Worm (Caenorhabditis elegans): ENCODE measurements around the gene ZC412.3.

Gene ZC412.3

DNA sequence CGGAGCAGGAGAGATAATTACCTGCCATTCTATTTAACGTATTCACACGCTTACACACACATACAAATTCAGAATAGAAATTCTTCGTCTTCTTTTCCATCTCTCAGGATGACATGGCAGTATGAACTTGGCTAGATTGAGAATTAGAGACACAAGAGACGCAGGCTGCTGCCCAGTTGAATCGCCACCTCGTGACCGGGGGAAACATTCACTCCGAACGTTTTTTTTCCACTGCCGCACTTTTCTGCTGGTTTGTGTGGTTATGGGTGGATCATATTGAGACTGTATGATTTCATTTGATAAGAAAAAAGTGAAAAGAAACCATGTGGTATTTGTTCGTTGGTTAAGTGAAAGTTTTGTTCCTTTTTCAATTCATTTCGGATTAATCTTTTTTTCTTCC lies 21.7 kb downstream of the ZC412.3 start:
- TF ChIP-seq Y55F3AM.14 (GFP tag; optimal IDR thresholded peaks at IDR 0.05) (peak; percentile 75), lsy-2 (tag; optimal IDR thresholded peaks at IDR 0.05) (peak in 1 of 2 experiments; percentile 68), nhr-21 (tag; optimal IDR thresholded peaks at IDR 0.05) (peak; percentile 86), zag-1 (tag; optimal IDR thresholded peaks at IDR 0.05) (peak; percentile 20), nhr-77 (tag; optimal IDR thresholded peaks at IDR 0.05) (no peak), ama-1 (optimal IDR thresholded peaks at IDR 0.05) (peak; percentile 70), nhr-10 (tag; optimal IDR thresholded peaks at IDR 0.05) (no peak), unc-39 (tag; optimal IDR thresholded peaks at IDR 0.05) (no peak), nhr-11 (tag; optimal IDR thresholded peaks at IDR 0.05) (no peak), blmp-1 (tag; optimal IDR thresholded peaks at IDR 0.05; ENCODE audit: insufficient read depth) (peak; percentile 99), mab-5 (tag; optimal IDR thresholded peaks at IDR 0.05) (no peak), ceh-82 (tag; optimal IDR thresholded peaks at IDR 0.05) (no peak), elt-1 (tag; optimal IDR thresholded peaks at IDR 0.05) (no peak), mdl-1 (tag; optimal IDR thresholded peaks at IDR 0.05) (peak; percentile 58 to 65), R02D3.7 (tag; optimal IDR thresholded peaks at IDR 0.05) (no peak), nhr-6 (tag; optimal IDR thresholded peaks at IDR 0.05) (no peak), unc-62 (GFP tag; optimal IDR thresholded peaks at IDR 0.05) (no peak), crh-2 (tag; optimal IDR thresholded peaks at IDR 0.05) (peak; percentile 67), elt-3 (tag; optimal IDR thresholded peaks at IDR 0.05) (no peak), sem-4 (tag; optimal IDR thresholded peaks at IDR 0.05) (peak; percentile 61), F13H6.1 (tag; optimal IDR thresholded peaks at IDR 0.05) (peak; percentile 52), snpc-4 (tag; optimal IDR thresholded peaks at IDR 0.05) (no peak), skn-1 (tag; optimal IDR thresholded peaks at IDR 0.05) (peak; percentile 72), mbf-1 (tag; optimal IDR thresholded peaks at IDR 0.05) (no peak), nhr-25 (tag; optimal IDR thresholded peaks at IDR 0.05) (peak; percentile 85), nhr-23 (tag; optimal IDR thresholded peaks at IDR 0.05) (no peak), lin-13 (GFP tag; optimal IDR thresholded peaks at IDR 0.05) (no peak), dmd-4 (tag; optimal IDR thresholded peaks at IDR 0.05) (no peak), C34F6.9 (tag; optimal IDR thresholded peaks at IDR 0.05) (peak; percentile 80), peb-1 (tag; optimal IDR thresholded peaks at IDR 0.05) (no peak), egl-27 (tag; optimal IDR thresholded peaks at IDR 0.05) (peak; percentile 58), unc-55 (GFP tag; optimal IDR thresholded peaks at IDR 0.05) (peak; percentile 5), fos-1 (tag; optimal IDR thresholded peaks at IDR 0.05) (peak; percentile 59), sma-9 (GFP tag; optimal IDR thresholded peaks at IDR 0.05) (peak; percentile 88), sma-9 (tag; optimal IDR thresholded peaks at IDR 0.05) (no peak), ztf-4 (tag; optimal IDR thresholded peaks at IDR 0.05) (peak; percentile 20), aly-2 (tag; optimal IDR thresholded peaks at IDR 0.05) (no peak), nhr-237 (tag; optimal IDR thresholded peaks at IDR 0.05) (no peak), sma-3 (GFP tag; optimal IDR thresholded peaks at IDR 0.05) (peak; percentile 86), nhr-12 (tag; optimal IDR thresholded peaks at IDR 0.05) (no peak), nhr-129 (tag; optimal IDR thresholded peaks at IDR 0.05) (peak; percentile 83), ZK546.5 (tag; optimal IDR thresholded peaks at IDR 0.05) (no peak), gmeb-1 (tag; optimal IDR thresholded peaks at IDR 0.05) (peak; percentile 57), lin-11 (tag; optimal IDR thresholded peaks at IDR 0.05) (peak; percentile 16), ceh-16 (tag; optimal IDR thresholded peaks at IDR 0.05) (no peak), ztf-11 (tag; optimal IDR thresholded peaks at IDR 0.05) (no peak), lin-39 (tag; optimal IDR thresholded peaks at IDR 0.05) (no peak), ztf-1 (GFP tag; conservative IDR thresholded peaks at IDR 0.05) (no peak), alr-1 (tag; optimal IDR thresholded peaks at IDR 0.05) (no peak)
